Worm (Caenorhabditis elegans) whole organism, L1 larva: Measurements from ENCODE around the gene nhr-115.

Source experiments
- ama-1 ChIP-seq: fragments of 150-350 bp; optimal IDR thresholded peaks from 2 replicates; lab custom pipeline; 2014
- ceh-88 ChIP-seq: fragments of 200-800 bp; sonication (Bioruptor generic); IDR thresholded peaks from 2 replicates; pipeline ENCODE4 v1.3.6; 2022; ENCODE audit warnings: missing genetic modification characterization, missing compliant biosample characterization
- efl-1 ChIP-seq, 4 experiments: fragments of 150-350 bp; optimal IDR thresholded peaks in 3 of 4; peaks in 1 of 4; 1 replicate in 1 of 4; 2 replicates in 3 of 4; lab custom pipeline; 2014; ENCODE audit warnings: missing biosample characterization in 2 of 4, missing genetic modification characterization in 2 of 4, missing genetic modification reagents in 2 of 4
- nhr-237 ChIP-seq: fragments of 150-350 bp; optimal IDR thresholded peaks from 2 replicates; lab custom pipeline; 2014; ENCODE audit warnings: missing biosample characterization, missing genetic modification characterization
- nhr-77 ChIP-seq: fragments of 150-350 bp; optimal IDR thresholded peaks from 2 replicates; lab custom pipeline; 2014; ENCODE audit warnings: missing biosample characterization, missing genetic modification characterization
- pqm-1 ChIP-seq: sonication (generic microtip); optimal IDR thresholded peaks from 3 replicates; lab custom pipeline; 2017; ENCODE audit warnings: missing biosample characterization, missing genetic modification characterization
- unc-98 ChIP-seq: fragments of 200-800 bp; sonication (Bioruptor generic); IDR thresholded peaks from 2 replicates; pipeline ENCODE4 v1.3.6; 2022; ENCODE audit warnings: missing genetic modification characterization, missing compliant biosample characterization
- zip-4 ChIP-seq: fragments of 200-800 bp; sonication (Bioruptor generic); optimal IDR thresholded peaks from 2 replicates; lab custom pipeline; 2018; ENCODE audit warnings: mild to moderate bottlenecking, missing genetic modification characterization, moderate library complexity, missing compliant biosample characterization

DNA sequence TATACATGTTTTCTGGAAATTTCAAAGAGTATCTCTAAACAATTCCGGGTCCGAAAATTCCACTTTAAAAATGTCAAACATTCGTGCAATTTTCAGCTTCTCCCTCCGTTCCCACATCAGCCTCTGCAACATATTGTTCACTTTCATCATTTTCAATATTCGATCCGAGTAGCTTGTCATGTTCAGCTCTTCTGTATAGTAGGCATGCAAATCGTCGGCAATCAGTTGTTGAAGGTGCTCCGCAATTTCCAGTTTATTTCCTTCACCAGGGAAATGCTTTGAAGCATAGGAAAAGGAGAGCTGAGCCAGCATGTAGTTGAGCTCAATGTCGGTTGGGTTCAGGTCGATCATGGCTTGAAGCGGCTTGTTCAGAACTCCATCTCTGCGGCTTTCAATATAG is 27.4 kb upstream of the nhr-115 start:
- TF ChIP-seq ama-1 (no peak), unc-98 (GFP tag; lab: Robert Waterston, UW) (no peak), nhr-77 (tag; lab: Kevin White, UChicago) (no peak), nhr-237 (tag; lab: Kevin White, UChicago) (no peak), pqm-1 (tag; lab: Kevin White, UChicago) (no peak), ceh-88 (GFP tag; lab: Robert Waterston, UW) (no peak), efl-1 (optimal IDR thresholded peaks at IDR 0.05; lab: Kevin White, UChicago) (no peak), efl-1 (GFP tag; optimal IDR thresholded peaks at IDR 0.05 in 1 of 2; lab: Kevin White, UChicago) (peak in 1 of 2 experiments; percentile 88), zip-4 (GFP tag; lab: Kevin White, UChicago) (no peak)
